Fruit fly (Drosophila melanogaster) whole organism, embryonic: ENCODE results near the gene CG12118.
A peak's percentile ranks its signal among the peaks of the same experiment; 100 is the strongest.

Experiments
- ATbp ChIP-seq: fragments of 200-800 bp; sonication (Bioruptor generic); optimal IDR thresholded peaks from 2 replicates; lab custom pipeline; 2017; ENCODE audit warnings: missing biosample characterization, mild to moderate bottlenecking, missing genetic modification characterization, missing genetic modification reagents
- Atf6 ChIP-seq: fragments of 200-800 bp; sonication (Bioruptor generic); IDR thresholded peaks from 2 replicates; pipeline ENCODE4 v1.3.6; 2022; ENCODE audit warnings: missing biosample characterization, missing genetic modification characterization
- Awh ChIP-seq: fragments of 200-800 bp; sonication (Bioruptor generic); IDR thresholded peaks from 2 replicates; pipeline ENCODE4, ENCODE4 v1.3.6; 2022; ENCODE audit warnings: missing biosample characterization, missing genetic modification characterization
- B-H2 ChIP-seq: fragments of 200-800 bp; sonication (Bioruptor generic); optimal IDR thresholded peaks from 2 replicates; lab custom pipeline; 2018; ENCODE audit warnings: missing biosample characterization, mild to moderate bottlenecking, missing genetic modification characterization
- CG11247 ChIP-seq: fragments of 200-800 bp; sonication (Bioruptor generic); IDR thresholded peaks from 2 replicates; pipeline ENCODE4 v1.3.6; 2022; ENCODE audit warnings: missing biosample characterization, missing genetic modification characterization
- CG13296 ChIP-seq: fragments of 200-800 bp; sonication (Bioruptor generic); optimal IDR thresholded peaks from 3 replicates; lab custom pipeline; 2018; ENCODE audit warnings: missing biosample characterization, mild to moderate bottlenecking, missing genetic modification characterization
- CG15011 ChIP-seq: fragments of 200-800 bp; sonication (Bioruptor generic); optimal IDR thresholded peaks from 3 replicates; lab custom pipeline; 2018; ENCODE audit warnings: missing biosample characterization, mild to moderate bottlenecking, missing genetic modification characterization
- CG1792 ChIP-seq: fragments of 200-800 bp; sonication (Bioruptor generic); optimal IDR thresholded peaks from 2 replicates; lab custom pipeline; 2016; ENCODE audit warnings: missing biosample characterization, missing genetic modification characterization
- CG2120 ChIP-seq: fragments of 200-800 bp; sonication (Bioruptor generic); optimal IDR thresholded peaks from 3 replicates; lab custom pipeline; 2016; ENCODE audit warnings: missing biosample characterization, missing genetic modification characterization
- CG30020 ChIP-seq: fragments of 200-800 bp; optimal IDR thresholded peaks from 2 replicates; lab custom pipeline; 2019; ENCODE audit warnings: missing biosample characterization, mild to moderate bottlenecking, missing genetic modification characterization, moderate library complexity
- CG3726 ChIP-seq: fragments of 200-800 bp; sonication (Bioruptor generic); IDR thresholded peaks from 3 replicates; pipeline ENCODE4, ENCODE4 v1.3.6; 2022; ENCODE audit warnings: missing biosample characterization, missing genetic modification characterization
- CG4617 ChIP-seq: fragments of 200-800 bp; sonication (Bioruptor generic); optimal IDR thresholded peaks from 3 replicates; lab custom pipeline; 2016; ENCODE audit warnings: missing biosample characterization, missing genetic modification characterization, borderline replicate concordance
- CG4730 ChIP-seq: fragments of 200-800 bp; sonication (Bioruptor generic); IDR thresholded peaks from 2 replicates; pipeline ENCODE4 v1.3.6; 2022; ENCODE audit warnings: missing biosample characterization, missing genetic modification characterization
- CG5245 ChIP-seq: fragments of 200-800 bp; sonication (Bioruptor generic); optimal IDR thresholded peaks from 3 replicates; lab custom pipeline; 2016; ENCODE audit warnings: missing biosample characterization, missing genetic modification characterization
- CG6854 ChIP-seq: fragments of 200-800 bp; sonication (Bioruptor generic); optimal IDR thresholded peaks from 3 replicates; lab custom pipeline; 2017; ENCODE audit warnings: missing biosample characterization, mild to moderate bottlenecking, missing genetic modification characterization
- CG8765 ChIP-seq: fragments of 200-800 bp; sonication (Bioruptor generic); IDR thresholded peaks from 2 replicates; pipeline ENCODE4 v1.3.6; 2022; ENCODE audit warnings: missing biosample characterization, missing genetic modification characterization
- D ChIP-seq, 2 experiments: fragments of 200-800 bp in 1 of 2; fragments of >200 bp in 1 of 2; sonication (Bioruptor generic) in 1 of 2; optimal IDR thresholded peaks; 2 replicates in 1 of 2; 3 replicates in 1 of 2; lab custom pipeline; 2017; ENCODE audit warnings: mild to moderate bottlenecking in 1 of 2, missing biosample characterization in 1 of 2, missing genetic modification characterization in 1 of 2, missing genetic modification reagents in 1 of 2
- Deaf1 ChIP-seq: fragments of 200-800 bp; optimal IDR thresholded peaks from 3 replicates; lab custom pipeline; 2019; ENCODE audit warnings: missing biosample characterization, mild to moderate bottlenecking, missing genetic modification characterization, moderate library complexity
- Dip3 ChIP-seq: fragments of 200-800 bp; sonication (Bioruptor generic); optimal IDR thresholded peaks from 3 replicates; lab custom pipeline; 2016; ENCODE audit warnings: missing biosample characterization, missing genetic modification characterization
- Gug ChIP-seq: fragments of 200-800 bp; sonication (Bioruptor generic); IDR thresholded peaks from 4 replicates; pipeline ENCODE4 v1.3.6; 2022; ENCODE audit warnings: missing biosample characterization, missing genetic modification characterization
- H2.0 ChIP-seq: fragments of 200-800 bp; sonication (Bioruptor generic); IDR thresholded peaks from 2 replicates; pipeline ENCODE4 v1.3.6; 2022; ENCODE audit warnings: missing biosample characterization, missing genetic modification characterization
- HLH54F ChIP-seq: fragments of 200-800 bp; sonication (Bioruptor generic); optimal IDR thresholded peaks from 3 replicates; lab custom pipeline; 2016; ENCODE audit warnings: missing biosample characterization, missing genetic modification characterization
- Hand ChIP-seq: fragments of 200-800 bp; sonication (Bioruptor generic); optimal IDR thresholded peaks from 2 replicates; lab custom pipeline; 2017; ENCODE audit warnings: mild to moderate bottlenecking, missing biosample characterization, missing genetic modification reagents, missing genetic modification characterization
- Hr78 ChIP-seq, 2 experiments: fragments of 200-800 bp in 1 of 2; fragments of >200 bp in 1 of 2; sonication (Bioruptor generic) in 1 of 2; optimal IDR thresholded peaks; 2 replicates each; lab custom pipeline; 2017 to 2019; ENCODE audit warnings: missing biosample characterization in 2 of 2, missing genetic modification characterization in 2 of 2, mild to moderate bottlenecking in 1 of 2, moderate library complexity in 1 of 2
- Neu2 ChIP-seq: fragments of 200-800 bp; sonication (Bioruptor generic); optimal IDR thresholded peaks from 3 replicates; lab custom pipeline; 2016; ENCODE audit warnings: missing biosample characterization, missing genetic modification characterization, borderline replicate concordance
- Trl ChIP-seq, 3 experiments: fragments of >200 bp in 2 of 3; fragments of 200-800 bp in 1 of 3; sonication (Bioruptor generic) in 1 of 3; optimal IDR thresholded peaks; 2 replicates in 1 of 3; 3 replicates in 2 of 3; lab custom pipeline; 2016 to 2017; ENCODE audit warnings: missing biosample characterization in 1 of 3, missing genetic modification characterization in 1 of 3
- ac ChIP-seq: fragments of 200-800 bp; sonication (Bioruptor generic); optimal IDR thresholded peaks from 3 replicates; lab custom pipeline; 2017; ENCODE audit warnings: missing biosample characterization, mild to moderate bottlenecking, missing genetic modification characterization
- amos ChIP-seq: fragments of 200-800 bp; sonication (Bioruptor generic); IDR thresholded peaks from 2 replicates; pipeline ENCODE4 v1.3.6; 2022; ENCODE audit warnings: missing biosample characterization, missing genetic modification characterization; ENCODE audit not compliant: partially characterized antibody
- bsh ChIP-seq, 2 experiments: fragments of 200-800 bp; sonication (Bioruptor generic); optimal IDR thresholded peaks; 2 replicates each; lab custom pipeline; 2017 to 2018; ENCODE audit warnings: mild to moderate bottlenecking in 2 of 2, missing biosample characterization in 2 of 2, missing genetic modification characterization in 2 of 2, moderate library complexity in 1 of 2
- cas ChIP-seq: fragments of 200-800 bp; sonication (Bioruptor generic); IDR thresholded peaks from 2 replicates; pipeline ENCODE4 v1.3.6; 2022; ENCODE audit warnings: missing biosample characterization, missing genetic modification characterization
- caup ChIP-seq: fragments of 200-800 bp; sonication (Bioruptor generic); optimal IDR thresholded peaks from 3 replicates; lab custom pipeline; 2017; ENCODE audit warnings: missing biosample characterization, mild to moderate bottlenecking, missing genetic modification characterization, moderate library complexity; ENCODE audit not compliant: severe bottlenecking
- croc ChIP-seq: fragments of 200-800 bp; sonication (Bioruptor generic); conservative IDR thresholded peaks from 3 replicates; pipeline ENCODE4 v1.3.6; 2022; ENCODE audit warnings: missing biosample characterization, missing genetic modification characterization
- disco-r ChIP-seq: fragments of 200-800 bp; sonication (Bioruptor generic); optimal IDR thresholded peaks from 2 replicates; lab custom pipeline; 2016; ENCODE audit warnings: missing biosample characterization, missing genetic modification characterization
- dysf ChIP-seq: fragments of 200-800 bp; sonication (Bioruptor generic); IDR thresholded peaks from 3 replicates; pipeline ENCODE4 v1.3.6; 2022; ENCODE audit warnings: missing biosample characterization, missing genetic modification characterization
- en ChIP-seq: fragments of 200-800 bp; sonication (Bioruptor generic); optimal IDR thresholded peaks from 2 replicates; lab custom pipeline; 2016; ENCODE audit warnings: missing biosample characterization, missing genetic modification characterization
- fd64A ChIP-seq: fragments of 200-800 bp; sonication (Bioruptor generic); optimal IDR thresholded peaks from 3 replicates; lab custom pipeline; 2018; ENCODE audit warnings: missing biosample characterization, mild to moderate bottlenecking, missing genetic modification characterization
- fru ChIP-seq: fragments of >200 bp; optimal IDR thresholded peaks from 2 replicates; lab custom pipeline; 2017
- gfzf ChIP-seq: fragments of 200-800 bp; sonication (Bioruptor generic); optimal IDR thresholded peaks from 2 replicates; lab custom pipeline; 2016; ENCODE audit warnings: missing biosample characterization, mild to moderate bottlenecking, missing genetic modification characterization, moderate library complexity
- kay ChIP-seq: fragments of 200-800 bp; sonication (Bioruptor generic); optimal IDR thresholded peaks from 2 replicates; lab custom pipeline; 2016; ENCODE audit warnings: missing biosample characterization, missing genetic modification characterization
- lab ChIP-seq: fragments of 200-800 bp; sonication (Bioruptor generic); optimal IDR thresholded peaks from 3 replicates; lab custom pipeline; 2017; ENCODE audit warnings: missing biosample characterization, missing genetic modification characterization, mild to moderate bottlenecking, moderate library complexity, missing genetic modification reagents
- repo ChIP-seq: fragments of 200-800 bp; sonication (Bioruptor generic); optimal IDR thresholded peaks from 2 replicates; lab custom pipeline; 2016; ENCODE audit warnings: missing biosample characterization, missing genetic modification characterization
- sens-2 ChIP-seq: fragments of 200-800 bp; sonication (Bioruptor generic); IDR thresholded peaks from 2 replicates; pipeline ENCODE4 v1.3.6; 2022; ENCODE audit warnings: missing biosample characterization, missing genetic modification characterization
- sim ChIP-seq: fragments of 200-800 bp; sonication (Bioruptor generic); IDR thresholded peaks from 2 replicates; pipeline ENCODE4 v1.3.6; 2022; ENCODE audit warnings: missing biosample characterization, missing genetic modification characterization
- sob ChIP-seq: fragments of 200-800 bp; sonication (Bioruptor generic); IDR thresholded peaks from 2 replicates; pipeline ENCODE4 v1.3.6; 2022; ENCODE audit warnings: missing biosample characterization, missing genetic modification characterization
- tio ChIP-seq: fragments of 200-800 bp; sonication (Bioruptor generic); optimal IDR thresholded peaks from 2 replicates; lab custom pipeline; 2017; ENCODE audit warnings: missing biosample characterization, missing genetic modification characterization, inconsistent platforms
- unpg ChIP-seq: fragments of 200-800 bp; sonication (Bioruptor generic); optimal IDR thresholded peaks from 3 replicates; lab custom pipeline; 2018; ENCODE audit warnings: missing biosample characterization, mild to moderate bottlenecking, missing genetic modification characterization, moderate library complexity
- vnd ChIP-seq: fragments of 200-800 bp; sonication (Bioruptor generic); IDR thresholded peaks from 3 replicates; pipeline ENCODE4 v1.3.6; 2022; ENCODE audit warnings: missing biosample characterization, missing genetic modification characterization; ENCODE audit not compliant: partially characterized antibody
- zfh1 ChIP-seq: fragments of 200-800 bp; sonication (Bioruptor generic); IDR thresholded peaks from 3 replicates; pipeline ENCODE4 v1.3.6; 2022; ENCODE audit warnings: missing biosample characterization, missing genetic modification characterization

Gene CG12118

DNA sequence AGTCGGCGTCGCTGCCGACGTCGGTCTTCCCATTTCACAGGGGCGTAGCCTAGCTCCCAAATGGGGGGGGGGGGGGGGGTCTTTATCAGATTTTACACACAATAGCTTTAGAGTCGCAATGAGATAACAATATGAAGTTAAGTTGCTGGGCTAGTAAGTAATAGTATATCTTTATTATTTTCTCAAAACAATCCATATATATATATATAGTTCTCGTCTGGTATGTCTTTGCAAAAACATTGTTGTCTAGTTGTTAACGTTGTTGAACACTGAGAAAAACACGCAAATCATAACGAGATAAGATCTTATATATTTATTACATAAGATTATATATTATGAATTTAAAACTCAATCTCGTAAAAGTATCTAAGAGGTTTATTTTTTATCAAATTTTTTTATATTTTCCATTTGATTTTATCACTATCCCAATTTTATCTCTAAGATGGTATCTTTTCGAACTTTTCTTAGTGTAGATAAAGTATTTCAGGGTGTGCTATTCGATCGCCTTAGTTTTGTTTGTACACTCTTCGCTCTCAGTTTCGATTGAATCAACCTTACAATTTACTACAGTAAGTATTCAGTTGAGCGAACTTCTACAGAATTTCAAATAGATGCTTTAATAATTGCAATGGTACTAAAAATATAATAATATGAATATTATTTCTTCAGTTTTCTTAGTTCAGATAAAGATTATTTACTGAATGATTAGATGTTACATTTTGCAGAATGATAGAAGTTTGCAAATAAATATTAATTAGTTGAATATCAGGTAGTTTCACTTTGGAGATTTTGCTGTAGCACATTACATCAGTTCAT lies 5.9 kb upstream of the CG12118 start (continued):
- TF ChIP-seq HLH54F (GFP tag; lab: Kevin White, UChicago) = peak; percentile 21
- peak; percentile 57 for TF ChIP-seq Dip3 (GFP tag; lab: Kevin White, UChicago)
- peak; percentile 83 for TF ChIP-seq B-H2 (GFP tag; lab: Kevin White, UChicago)
- no peak for TF ChIP-seq repo (GFP tag; lab: Kevin White, UChicago)
- TF ChIP-seq Gug (GFP tag; lab: Robert Waterston, UW) = peak; percentile 94
- TF ChIP-seq sens-2 = no peak
- no peak for TF ChIP-seq disco-r
- TF ChIP-seq CG1792 (GFP tag; lab: Kevin White, UChicago) = no peak
- TF ChIP-seq Hr78 (GFP tag; optimal IDR thresholded peaks at IDR 0.05; lab: Kevin White, UChicago) = no peak
- no peak for TF ChIP-seq fd64A (GFP tag; lab: Kevin White, UChicago)
- TF ChIP-seq ac (GFP tag; lab: Kevin White, UChicago) = no peak
- TF ChIP-seq CG4617 = no peak
- peak; percentile 42; the same call in 1 of the 3 replicates for TF ChIP-seq croc (GFP tag; lab: Robert Waterston, UW)
- TF ChIP-seq sob (GFP tag; lab: Robert Waterston, UW) = peak; percentile 84
- TF ChIP-seq CG4730 (GFP tag; lab: Robert Waterston, UW) = peak; percentile 78
- peak; percentile 73 for TF ChIP-seq unpg (GFP tag; lab: Kevin White, UChicago)
- no peak for TF ChIP-seq vnd (GFP tag; lab: Robert Waterston, UW)
- no peak for TF ChIP-seq CG5245
- TF ChIP-seq fru (lab: Kevin White, UChicago) = no peak
- 0 out of 2 replicates have a peak, but pooled peaks have one; percentile 22 for TF ChIP-seq sim
- no peak for TF ChIP-seq CG30020 (tag; lab: Kevin White, UChicago)
- peak; percentile 75; the same call in 1 of the 2 replicates for TF ChIP-seq H2.0
- peak; percentile 88 for TF ChIP-seq Atf6
- TF ChIP-seq Neu2 (GFP tag; lab: Kevin White, UChicago) = no peak
- no peak for TF ChIP-seq tio (GFP tag; lab: Kevin White, UChicago)
- TF ChIP-seq Trl (optimal IDR thresholded peaks at IDR 0.05; lab: Kevin White, UChicago) = peak in 1 of 2 experiments; percentile 9
- no peak for TF ChIP-seq Trl (GFP tag; optimal IDR thresholded peaks at IDR 0.05; lab: Kevin White, UChicago)
- peak; percentile 56; the same call in 1 of the 2 replicates for TF ChIP-seq CG8765
- 0 out of 2 replicates have a peak, but pooled peaks have one; percentile 19 for TF ChIP-seq Awh (GFP tag; lab: Robert Waterston, UW)
- no peak for TF ChIP-seq D (optimal IDR thresholded peaks at IDR 0.05; lab: Kevin White, UChicago)
- TF ChIP-seq D (GFP tag; optimal IDR thresholded peaks at IDR 0.05; lab: Kevin White, UChicago) = no peak
- TF ChIP-seq CG15011 (GFP tag; lab: Kevin White, UChicago) = peak; percentile 27
- peak; percentile 72 for TF ChIP-seq Hand
- TF ChIP-seq lab (GFP tag; lab: Kevin White, UChicago) = peak; percentile 95
- peak; percentile 87 for TF ChIP-seq caup (GFP tag; lab: Kevin White, UChicago)
- peak; percentile 64 for TF ChIP-seq CG13296
- no peak for TF ChIP-seq kay (GFP tag; lab: Kevin White, UChicago)
- peak; percentile 19 for TF ChIP-seq ATbp (GFP tag; lab: Kevin White, UChicago)
- no peak for TF ChIP-seq en
- TF ChIP-seq bsh (GFP tag; optimal IDR thresholded peaks at IDR 0.05; lab: Kevin White, UChicago) = peak in 1 of 2 experiments; percentile 39
- TF ChIP-seq cas (GFP tag; lab: Robert Waterston, UW) = peak; percentile 76
- TF ChIP-seq CG2120 (GFP tag; lab: Kevin White, UChicago) = peak; percentile 87
- peak; percentile 37 for TF ChIP-seq Deaf1 (tag; lab: Kevin White, UChicago)
- TF ChIP-seq amos (GFP tag; lab: Robert Waterston, UW) = no peak
- peak; percentile 88 for TF ChIP-seq CG11247 (GFP tag; lab: Robert Waterston, UW)
- TF ChIP-seq zfh1 = peak; percentile 66; the same call in 2 of the 3 replicates
- TF ChIP-seq dysf (GFP tag; lab: Robert Waterston, UW) = peak; percentile 91
- TF ChIP-seq CG3726 (GFP tag; lab: Robert Waterston, UW) = no peak
- peak; percentile 59 for TF ChIP-seq CG6854
- no peak for TF ChIP-seq gfzf (GFP tag; lab: Kevin White, UChicago)
